Worm (Caenorhabditis elegans): ENCODE results near the gene K09D9.3.
A peak's percentile ranks its signal among the peaks of the same experiment; 100 is the strongest.

K09D9.3 gene

DNA sequence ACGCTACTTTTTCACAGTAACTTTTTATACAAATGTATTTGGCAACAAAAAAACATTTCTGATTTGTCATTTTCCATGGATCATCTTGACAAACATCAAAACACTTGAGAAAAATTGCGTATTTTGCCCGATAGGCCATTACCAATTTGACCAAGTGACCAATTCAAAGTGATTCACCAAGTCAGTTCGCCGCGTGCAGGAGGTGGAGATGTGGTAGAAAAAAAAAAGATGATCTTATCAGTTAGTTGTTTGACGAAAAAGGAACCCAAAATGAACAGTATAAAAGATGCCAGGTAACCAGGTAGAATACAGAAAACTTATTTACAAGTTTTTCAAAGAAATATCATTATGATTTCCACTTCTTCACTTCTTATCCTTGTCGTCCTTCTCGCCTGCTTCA lies 30.2 kb upstream of the K09D9.3 start, which contains the start of gene nlp-27:
Gene nlp-27 (plus strand): TSS at position 309 of the 400 bp plus-strand sequence.
- TF ChIP-seq nhr-25 (tag; optimal IDR thresholded peaks at IDR 0.05): no peak
- no peak for TF ChIP-seq elt-2 (tag; optimal IDR thresholded peaks at IDR 0.05)
- TF ChIP-seq nhr-23 (tag; optimal IDR thresholded peaks at IDR 0.05): peak; percentile 23
- TF ChIP-seq tbx-2 (tag; optimal IDR thresholded peaks at IDR 0.05): no peak
- TF ChIP-seq egl-5 (tag; optimal IDR thresholded peaks at IDR 0.05): no peak

DNA sequence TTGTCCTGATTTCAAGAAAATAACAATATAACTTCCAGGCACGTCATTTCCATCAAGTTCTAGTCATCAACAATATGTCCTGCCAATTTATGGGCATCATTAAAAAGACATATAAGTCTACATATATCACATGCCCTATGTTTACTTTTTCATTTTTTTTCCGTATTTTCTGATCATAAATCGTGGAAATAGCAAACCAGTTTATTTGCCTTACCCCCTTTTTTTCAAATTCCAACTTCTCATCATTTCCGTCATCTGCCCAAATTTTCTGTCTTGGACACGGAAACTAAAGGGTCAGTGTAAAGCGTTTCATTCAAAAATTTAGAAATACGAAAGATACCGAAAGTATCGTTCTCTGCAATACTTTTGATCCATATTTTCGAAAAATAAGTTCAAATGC lies 27.0 kb upstream of the K09D9.3 start:
- TF ChIP-seq nhr-43 (tag; optimal IDR thresholded peaks at IDR 0.05; ENCODE audit: poor library complexity, severe bottlenecking): no peak
- no peak for TF ChIP-seq unc-62 (GFP tag; optimal IDR thresholded peaks at IDR 0.05)
- TF ChIP-seq nhr-12 (tag; optimal IDR thresholded peaks at IDR 0.05): no peak
- TF ChIP-seq zag-1 (tag; optimal IDR thresholded peaks at IDR 0.05): no peak
- TF ChIP-seq lin-39 (tag; optimal IDR thresholded peaks at IDR 0.05): no peak
- TF ChIP-seq ama-1 (optimal IDR thresholded peaks at IDR 0.05): no peak
- no peak for TF ChIP-seq nhr-237 (tag; optimal IDR thresholded peaks at IDR 0.05)
- no peak for TF ChIP-seq fkh-2 (tag; optimal IDR thresholded peaks at IDR 0.05)
- TF ChIP-seq eor-1 (tag; optimal IDR thresholded peaks at IDR 0.05): no peak
- TF ChIP-seq hmg-11 (tag; optimal IDR thresholded peaks at IDR 0.05): no peak
- no peak for TF ChIP-seq fos-1 (tag; optimal IDR thresholded peaks at IDR 0.05)
- TF ChIP-seq skn-1 (tag; optimal IDR thresholded peaks at IDR 0.05): no peak
- TF ChIP-seq daf-12 (tag; optimal IDR thresholded peaks at IDR 0.05): no peak

DNA sequence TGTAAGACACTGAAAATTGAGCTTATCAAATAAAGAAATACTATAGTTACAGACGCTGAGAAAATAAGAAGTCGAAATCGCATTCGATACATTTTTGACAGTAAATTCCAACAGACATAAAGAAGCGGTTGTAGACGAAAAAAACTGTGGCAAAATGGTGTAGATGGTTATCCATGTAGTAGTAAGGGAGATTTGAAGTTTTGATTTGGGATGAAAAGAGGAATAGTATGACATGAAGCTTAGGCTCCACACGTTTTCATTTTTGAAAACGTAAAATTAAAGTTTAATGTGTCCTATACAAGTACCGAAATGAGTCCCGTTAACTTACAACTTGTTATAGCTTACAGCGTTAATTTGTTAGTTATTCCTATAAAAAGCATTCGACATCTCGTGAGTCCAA lies 25.2 kb upstream of the K09D9.3 start, which contains the start of gene K09D9.9:
Gene K09D9.9 (minus strand): TSS at position 101 of the 400 bp plus-strand sequence.
- TF ChIP-seq daf-12 (tag; optimal IDR thresholded peaks at IDR 0.05): no peak
- no peak for TF ChIP-seq R02D3.7 (tag; optimal IDR thresholded peaks at IDR 0.05)
- no peak for TF ChIP-seq nhr-67 (tag; optimal IDR thresholded peaks at IDR 0.05)
- no peak for TF ChIP-seq unc-39 (tag; optimal IDR thresholded peaks at IDR 0.05)
- TF ChIP-seq eor-1 (tag; optimal IDR thresholded peaks at IDR 0.05): no peak
- TF ChIP-seq aly-2 (tag; optimal IDR thresholded peaks at IDR 0.05): no peak
- no peak for TF ChIP-seq sea-2 (GFP tag; optimal IDR thresholded peaks at IDR 0.05)
- no peak for TF ChIP-seq pha-4 (tag; optimal IDR thresholded peaks at IDR 0.05)
- no peak for TF ChIP-seq elt-1 (tag; optimal IDR thresholded peaks at IDR 0.05)
- TF ChIP-seq fkh-10 (GFP tag; optimal IDR thresholded peaks at IDR 0.05): no peak

- TF ChIP-seq nhr-77 (tag; optimal IDR thresholded peaks at IDR 0.05): no peak
- no peak for TF ChIP-seq nhr-28 (tag; optimal IDR thresholded peaks at IDR 0.05)
- TF ChIP-seq egl-5 (tag; optimal IDR thresholded peaks at IDR 0.05): no peak
- TF ChIP-seq nhr-23 (tag; optimal IDR thresholded peaks at IDR 0.05): no peak
- no peak for TF ChIP-seq aly-2 (tag; optimal IDR thresholded peaks at IDR 0.05)
- no peak for TF ChIP-seq nhr-237 (tag; optimal IDR thresholded peaks at IDR 0.05)
- TF ChIP-seq lin-15B (tag; optimal IDR thresholded peaks at IDR 0.05): no peak
- no peak for TF ChIP-seq mdl-1 (tag; optimal IDR thresholded peaks at IDR 0.05)
- TF ChIP-seq zag-1 (tag; optimal IDR thresholded peaks at IDR 0.05): no peak
- no peak for TF ChIP-seq jun-1 (tag; optimal IDR thresholded peaks at IDR 0.05)
- no peak for TF ChIP-seq nhr-25 (tag; optimal IDR thresholded peaks at IDR 0.05)
- TF ChIP-seq eor-1 (tag; optimal IDR thresholded peaks at IDR 0.05): no peak
- TF ChIP-seq nhr-43 (tag; optimal IDR thresholded peaks at IDR 0.05; ENCODE audit: poor library complexity, severe bottlenecking): no peak
- no peak for TF ChIP-seq lsy-12 (tag; optimal IDR thresholded peaks at IDR 0.05)
- TF ChIP-seq pqm-1 (tag; optimal IDR thresholded peaks at IDR 0.05): no peak
- TF ChIP-seq daf-12 (tag; optimal IDR thresholded peaks at IDR 0.05): no peak
Observed at ce11 chrV:3995838-3996237, 23.4 kb upstream of the K09D9.3 start, which contains the start of gene srx-62. srx-62 (minus strand) TSS chrV:3995938.

DNA sequence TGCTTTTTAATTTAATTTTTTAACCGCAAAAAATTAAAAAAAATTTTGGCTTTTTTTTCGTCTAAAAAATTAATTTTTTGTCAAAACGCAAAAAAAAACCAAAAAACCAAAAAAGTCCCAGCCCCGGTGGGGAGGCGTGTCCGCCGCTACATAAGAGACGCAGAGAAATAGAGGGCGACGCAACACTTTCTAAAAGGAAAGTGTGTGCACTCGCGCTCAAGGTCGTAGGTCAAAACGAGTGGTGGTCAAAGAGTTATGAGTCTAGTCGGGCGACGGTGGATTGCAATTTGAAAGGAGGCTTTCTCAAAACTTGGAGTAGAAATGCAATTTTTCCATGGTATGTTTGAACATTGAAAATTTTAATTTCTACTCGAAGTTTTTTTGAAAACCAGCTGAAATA lies 14.7 kb upstream of the K09D9.3 start:
- TF ChIP-seq ztf-11 (tag; optimal IDR thresholded peaks at IDR 0.05) (no peak), nhr-23 (tag; optimal IDR thresholded peaks at IDR 0.05) (no peak), unc-39 (tag; optimal IDR thresholded peaks at IDR 0.05) (no peak), nhr-76 (tag; optimal IDR thresholded peaks at IDR 0.05) (no peak), skn-1 (tag; optimal IDR thresholded peaks at IDR 0.05) (no peak), aly-2 (tag; optimal IDR thresholded peaks at IDR 0.05) (no peak), egl-5 (tag; optimal IDR thresholded peaks at IDR 0.05) (no peak), unc-62 (GFP tag; optimal IDR thresholded peaks at IDR 0.05) (no peak), lin-15B (tag; optimal IDR thresholded peaks at IDR 0.05) (no peak), ceh-28 (tag; optimal IDR thresholded peaks at IDR 0.05) (no peak), tbx-2 (tag; optimal IDR thresholded peaks at IDR 0.05) (no peak), elt-2 (tag; optimal IDR thresholded peaks at IDR 0.05) (no peak), fos-1 (tag; optimal IDR thresholded peaks at IDR 0.05) (no peak), ceh-82 (tag; optimal IDR thresholded peaks at IDR 0.05) (no peak), nhr-25 (tag; optimal IDR thresholded peaks at IDR 0.05) (no peak)
